Worm (Caenorhabditis elegans): ENCODE measurements around the gene F57G9.3.

DNA sequence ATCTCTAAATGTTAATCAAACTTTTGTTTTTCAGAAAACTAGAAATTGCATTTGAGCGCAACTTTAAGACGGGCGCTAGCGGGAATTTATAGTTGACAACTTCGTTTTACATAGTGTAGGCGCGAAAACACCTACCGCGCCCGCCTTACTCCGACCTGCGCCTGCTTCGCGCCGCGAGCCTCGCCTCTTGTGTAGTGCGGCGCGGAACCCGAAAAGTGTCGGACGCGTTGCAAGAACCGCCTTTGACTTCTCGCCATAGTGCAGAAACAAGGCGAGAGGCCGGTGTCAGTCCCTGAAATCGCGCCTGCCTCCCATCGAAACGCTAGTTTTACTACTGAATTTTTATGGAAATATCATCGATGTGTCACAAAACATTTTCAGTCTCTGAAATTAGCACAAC lies 24.2 kb downstream of the F57G9.3 start:
- TF ChIP-seq skn-1 (tag; optimal IDR thresholded peaks at IDR 0.05) (no peak), lin-11 (tag; optimal IDR thresholded peaks at IDR 0.05) (no peak), nhr-25 (tag; optimal IDR thresholded peaks at IDR 0.05) (no peak), ztf-4 (tag; optimal IDR thresholded peaks at IDR 0.05) (no peak), sem-4 (tag; optimal IDR thresholded peaks at IDR 0.05) (no peak), fos-1 (tag; optimal IDR thresholded peaks at IDR 0.05) (no peak), zag-1 (tag; optimal IDR thresholded peaks at IDR 0.05) (no peak)

Measured in whole organism, L2 larva.